Fruit fly (Drosophila melanogaster) whole organism, embryonic: Measurements from ENCODE around the gene Arpc2.

Experiments used
- Asciz ChIP-seq: fragments of 200-800 bp; sonication (Bioruptor generic); optimal IDR thresholded peaks from 2 replicates; lab custom pipeline; 2017; ENCODE audit warnings: missing biosample characterization, mild to moderate bottlenecking, missing genetic modification characterization, missing genetic modification reagents
- CG10209 ChIP-seq: fragments of 200-800 bp; sonication (Bioruptor generic); optimal IDR thresholded peaks from 3 replicates; lab custom pipeline; 2017; ENCODE audit warnings: missing biosample characterization, mild to moderate bottlenecking, missing genetic modification characterization, missing genetic modification reagents
- CG10366 ChIP-seq: fragments of 200-800 bp; sonication (Bioruptor generic); IDR thresholded peaks from 2 replicates; pipeline ENCODE4 v1.3.6; 2022; ENCODE audit warnings: missing biosample characterization, missing genetic modification characterization
- CG10431 ChIP-seq: fragments of 200-800 bp; sonication (Bioruptor generic); optimal IDR thresholded peaks from 3 replicates; lab custom pipeline; 2018; ENCODE audit warnings: missing biosample characterization, mild to moderate bottlenecking, missing genetic modification characterization
- CG11504 ChIP-seq: fragments of 200-800 bp; sonication (Bioruptor generic); optimal IDR thresholded peaks from 3 replicates; lab custom pipeline; 2019; ENCODE audit warnings: missing biosample characterization, mild to moderate bottlenecking, missing genetic modification characterization, moderate library complexity
- CG15269 ChIP-seq: fragments of 200-800 bp; sonication (Bioruptor generic); optimal IDR thresholded peaks from 2 replicates; lab custom pipeline; 2018; ENCODE audit warnings: missing biosample characterization, mild to moderate bottlenecking, missing genetic modification characterization, moderate library complexity
- CG1602 ChIP-seq: fragments of 200-800 bp; sonication (Bioruptor generic); optimal IDR thresholded peaks from 3 replicates; lab custom pipeline; 2016; ENCODE audit warnings: missing biosample characterization, missing genetic modification characterization
- CG17359 ChIP-seq: fragments of 200-800 bp; sonication (Bioruptor generic); optimal IDR thresholded peaks from 3 replicates; lab custom pipeline; 2018; ENCODE audit warnings: missing biosample characterization, mild to moderate bottlenecking, missing genetic modification characterization, moderate library complexity
- CG18619 ChIP-seq: fragments of 200-800 bp; sonication (Bioruptor generic); optimal IDR thresholded peaks from 3 replicates; lab custom pipeline; 2017; ENCODE audit warnings: missing biosample characterization, mild to moderate bottlenecking, missing genetic modification characterization
- CG2202 ChIP-seq: fragments of 200-800 bp; sonication (Bioruptor generic); optimal IDR thresholded peaks from 2 replicates; lab custom pipeline; 2018; ENCODE audit warnings: missing biosample characterization, mild to moderate bottlenecking, missing genetic modification characterization
- CG2678 ChIP-seq: fragments of 200-800 bp; sonication (Bioruptor generic); optimal IDR thresholded peaks from 3 replicates; lab custom pipeline; 2019; ENCODE audit warnings: missing biosample characterization, mild to moderate bottlenecking, missing genetic modification characterization, moderate library complexity
- CG30403 ChIP-seq: fragments of 200-800 bp; sonication (Bioruptor generic); optimal IDR thresholded peaks from 3 replicates; lab custom pipeline; 2016; ENCODE audit warnings: missing biosample characterization, missing genetic modification characterization
- CG3065 ChIP-seq: fragments of 200-800 bp; sonication (Bioruptor generic); optimal IDR thresholded peaks from 2 replicates; lab custom pipeline; 2016; ENCODE audit warnings: missing biosample characterization, missing genetic modification characterization
- CG3281 ChIP-seq: fragments of 200-800 bp; sonication (Bioruptor generic); optimal IDR thresholded peaks from 3 replicates; lab custom pipeline; 2017; ENCODE audit warnings: missing biosample characterization, mild to moderate bottlenecking, missing genetic modification characterization
- CG34376 ChIP-seq: fragments of 200-800 bp; sonication (Bioruptor generic); optimal IDR thresholded peaks from 2 replicates; lab custom pipeline; 2018; ENCODE audit warnings: missing biosample characterization, mild to moderate bottlenecking, missing genetic modification characterization
- CG43689 ChIP-seq: fragments of 200-800 bp; sonication (Bioruptor generic); IDR thresholded peaks from 2 replicates; pipeline ENCODE4 v1.3.6; 2022; ENCODE audit warnings: missing biosample characterization, missing genetic modification characterization
- CG6254 ChIP-seq: fragments of 200-800 bp; sonication (Bioruptor generic); optimal IDR thresholded peaks from 3 replicates; lab custom pipeline; 2017; ENCODE audit warnings: mild to moderate bottlenecking, missing biosample characterization, missing genetic modification reagents, missing genetic modification characterization
- CG7556 ChIP-seq: fragments of 200-800 bp; sonication (Bioruptor generic); optimal IDR thresholded peaks from 2 replicates; lab custom pipeline; 2017; ENCODE audit warnings: missing biosample characterization, mild to moderate bottlenecking, missing genetic modification characterization
- CG7839 ChIP-seq: fragments of 200-800 bp; sonication (Bioruptor generic); optimal IDR thresholded peaks from 3 replicates; lab custom pipeline; 2018; ENCODE audit warnings: missing biosample characterization, mild to moderate bottlenecking, missing genetic modification characterization, moderate library complexity
- CTCF ChIP-seq: fragments of 200-800 bp; sonication (Bioruptor generic); optimal IDR thresholded peaks from 2 replicates; lab custom pipeline; 2017; ENCODE audit warnings: missing biosample characterization, mild to moderate bottlenecking, missing genetic modification characterization, moderate library complexity
- Deaf1 ChIP-seq: fragments of 200-800 bp; optimal IDR thresholded peaks from 3 replicates; lab custom pipeline; 2019; ENCODE audit warnings: missing biosample characterization, mild to moderate bottlenecking, missing genetic modification characterization, moderate library complexity
- Fer3 ChIP-seq: fragments of 200-800 bp; sonication (Bioruptor generic); optimal IDR thresholded peaks from 2 replicates; lab custom pipeline; 2018; ENCODE audit warnings: missing biosample characterization, mild to moderate bottlenecking, missing genetic modification characterization, moderate library complexity
- Gsc ChIP-seq: fragments of 200-800 bp; sonication (Bioruptor generic); IDR thresholded peaks from 2 replicates; pipeline ENCODE4 v1.3.6; 2022; ENCODE audit warnings: missing biosample characterization, missing genetic modification characterization
- Hand ChIP-seq: fragments of 200-800 bp; sonication (Bioruptor generic); optimal IDR thresholded peaks from 2 replicates; lab custom pipeline; 2017; ENCODE audit warnings: mild to moderate bottlenecking, missing biosample characterization, missing genetic modification reagents, missing genetic modification characterization
- Lim3 ChIP-seq: fragments of 200-800 bp; sonication (Bioruptor generic); IDR thresholded peaks from 2 replicates; pipeline ENCODE4 v1.3.6; 2022; ENCODE audit warnings: missing biosample characterization, missing genetic modification characterization
- Myb ChIP-seq: fragments of 200-800 bp; sonication (Bioruptor generic); optimal IDR thresholded peaks from 2 replicates; lab custom pipeline; 2016; ENCODE audit warnings: missing biosample characterization, missing genetic modification characterization
- PHDP ChIP-seq: fragments of 200-800 bp; sonication (Bioruptor generic); optimal IDR thresholded peaks from 3 replicates; lab custom pipeline; 2018; ENCODE audit warnings: missing biosample characterization, mild to moderate bottlenecking, missing genetic modification characterization, moderate library complexity
- Six4 ChIP-seq: fragments of 200-800 bp; sonication (Bioruptor generic); optimal IDR thresholded peaks from 2 replicates; lab custom pipeline; 2016; ENCODE audit warnings: missing biosample characterization, missing genetic modification characterization
- Sry-β ChIP-seq: fragments of 200-800 bp; sonication (Bioruptor generic); optimal IDR thresholded peaks from 2 replicates; lab custom pipeline; 2018; ENCODE audit warnings: missing biosample characterization, mild to moderate bottlenecking, missing genetic modification characterization, moderate library complexity
- Stat92E ChIP-seq, 3 experiments: fragments of >200 bp in 2 of 3; fragments of 200-800 bp in 1 of 3; sonication (Bioruptor generic) in 1 of 3; optimal IDR thresholded peaks; 2 replicates each; lab custom pipeline; 2017 to 2019; ENCODE audit warnings: missing biosample characterization in 3 of 3, missing genetic modification characterization in 3 of 3, mild to moderate bottlenecking in 1 of 3, moderate library complexity in 1 of 3
- Xrp1 ChIP-seq: fragments of 200-800 bp; sonication (Bioruptor generic); IDR thresholded peaks from 2 replicates; pipeline ENCODE4 v1.3.6; 2022; ENCODE audit warnings: missing biosample characterization, missing genetic modification characterization
- amos ChIP-seq: fragments of 200-800 bp; sonication (Bioruptor generic); IDR thresholded peaks from 2 replicates; pipeline ENCODE4 v1.3.6; 2022; ENCODE audit warnings: missing biosample characterization, missing genetic modification characterization; ENCODE audit not compliant: partially characterized antibody
- bab2 ChIP-seq: fragments of 200-800 bp; sonication (Bioruptor generic); optimal IDR thresholded peaks from 2 replicates; lab custom pipeline; 2016; ENCODE audit warnings: missing biosample characterization, missing genetic modification characterization
- chinmo ChIP-seq: fragments of 200-800 bp; sonication (Bioruptor generic); IDR thresholded peaks from 4 replicates; pipeline ENCODE4 v1.3.6; 2022; ENCODE audit warnings: missing biosample characterization, missing genetic modification characterization; ENCODE audit not compliant: partially characterized antibody
- crol ChIP-seq: fragments of 200-800 bp; sonication (Bioruptor generic); IDR thresholded peaks from 2 replicates; pipeline ENCODE4 v1.3.6; 2022; ENCODE audit warnings: missing biosample characterization, missing genetic modification characterization
- dmrt99B ChIP-seq: fragments of 200-800 bp; sonication (Bioruptor generic); optimal IDR thresholded peaks from 2 replicates; lab custom pipeline; 2018; ENCODE audit warnings: missing biosample characterization, mild to moderate bottlenecking, missing genetic modification characterization, moderate library complexity
- grau ChIP-seq: fragments of 200-800 bp; optimal IDR thresholded peaks from 3 replicates; lab custom pipeline; 2019; ENCODE audit warnings: missing biosample characterization, mild to moderate bottlenecking, missing genetic modification characterization, moderate library complexity
- grn ChIP-seq: fragments of 200-800 bp; sonication (Bioruptor generic); optimal IDR thresholded peaks from 3 replicates; lab custom pipeline; 2017; ENCODE audit warnings: missing biosample characterization, missing genetic modification characterization
- gsb-n ChIP-seq: fragments of 200-800 bp; sonication (Bioruptor generic); optimal IDR thresholded peaks from 3 replicates; lab custom pipeline; 2018; ENCODE audit warnings: missing biosample characterization, mild to moderate bottlenecking, missing genetic modification characterization
- h ChIP-seq: fragments of >200 bp; optimal IDR thresholded peaks from 2 replicates; lab custom pipeline; 2017
- jing ChIP-seq: fragments of 200-800 bp; sonication (Bioruptor generic); optimal IDR thresholded peaks from 2 replicates; lab custom pipeline; 2018; ENCODE audit warnings: missing biosample characterization, mild to moderate bottlenecking, missing genetic modification characterization
- lab ChIP-seq: fragments of 200-800 bp; sonication (Bioruptor generic); optimal IDR thresholded peaks from 3 replicates; lab custom pipeline; 2017; ENCODE audit warnings: missing biosample characterization, missing genetic modification characterization, mild to moderate bottlenecking, moderate library complexity, missing genetic modification reagents
- pb ChIP-seq: fragments of 200-800 bp; sonication (Bioruptor generic); optimal IDR thresholded peaks from 3 replicates; lab custom pipeline; 2016; ENCODE audit warnings: missing biosample characterization, missing genetic modification characterization
- pho ChIP-seq: fragments of 200-800 bp; sonication (Bioruptor generic); optimal IDR thresholded peaks from 2 replicates; lab custom pipeline; 2016; ENCODE audit warnings: missing biosample characterization, missing genetic modification characterization
- rib ChIP-seq: fragments of 200-800 bp; sonication (Bioruptor generic); IDR thresholded peaks from 2 replicates; pipeline ENCODE4 v1.3.6; 2022; ENCODE audit warnings: missing biosample characterization, missing genetic modification characterization
- ro ChIP-seq: fragments of 200-800 bp; sonication (Bioruptor generic); IDR thresholded peaks from 2 replicates; pipeline ENCODE4 v1.3.6; 2022; ENCODE audit warnings: missing biosample characterization, missing genetic modification characterization
- sd ChIP-seq: fragments of 200-800 bp; sonication (Bioruptor generic); optimal IDR thresholded peaks from 3 replicates; lab custom pipeline; 2018; ENCODE audit warnings: missing biosample characterization, mild to moderate bottlenecking, missing genetic modification characterization, moderate library complexity
- shn ChIP-seq: fragments of 200-800 bp; sonication (Bioruptor generic); optimal IDR thresholded peaks from 3 replicates; lab custom pipeline; 2016; ENCODE audit warnings: missing biosample characterization, missing genetic modification characterization
- tgo ChIP-seq: fragments of 200-800 bp; sonication (Bioruptor generic); IDR thresholded peaks from 3 replicates; pipeline ENCODE4 v1.3.6; 2022; ENCODE audit warnings: missing biosample characterization, missing genetic modification characterization
- tin ChIP-seq: fragments of 200-800 bp; sonication (Bioruptor generic); optimal IDR thresholded peaks from 3 replicates; lab custom pipeline; 2016; ENCODE audit warnings: missing biosample characterization, missing genetic modification characterization
- tup ChIP-seq: fragments of 200-800 bp; sonication (Bioruptor generic); optimal IDR thresholded peaks from 2 replicates; lab custom pipeline; 2016; ENCODE audit warnings: missing biosample characterization, mild to moderate bottlenecking, missing genetic modification characterization, moderate library complexity

Gene Arpc2

dm6 chr2L:20400875-20401274, 16.0 kb upstream of the Arpc2 start (continued):
- no peak for TF ChIP-seq grn (GFP tag; lab: Kevin White, UChicago)
- peak; percentile 57 for TF ChIP-seq sd
- 0 out of 4 replicates have a peak, but pooled peaks have one; percentile 40 for TF ChIP-seq chinmo
- no peak for TF ChIP-seq Myb (GFP tag; lab: Kevin White, UChicago)
- TF ChIP-seq tin, result no peak
- TF ChIP-seq Deaf1 (tag; lab: Kevin White, UChicago), result peak; percentile 19
- peak; percentile 90 for TF ChIP-seq crol (GFP tag; lab: Robert Waterston, UW)
- 0 out of 2 replicates have a peak, but pooled peaks have one; percentile 43 for TF ChIP-seq rib (GFP tag; lab: Robert Waterston, UW)

- no peak for TF ChIP-seq Sry-β (GFP tag; lab: Kevin White, UChicago)
- no peak for TF ChIP-seq Stat92E (GFP tag; optimal IDR thresholded peaks at IDR 0.05; lab: Kevin White, UChicago)
- TF ChIP-seq CG43689, result no peak
- no peak for TF ChIP-seq tgo (GFP tag; lab: Robert Waterston, UW)
- no peak for TF ChIP-seq Six4 (GFP tag; lab: Kevin White, UChicago)
- no peak for TF ChIP-seq jing (GFP tag; lab: Kevin White, UChicago)
- no peak for TF ChIP-seq CG18619 (GFP tag; lab: Kevin White, UChicago)
- peak; percentile 28 for TF ChIP-seq CG7839 (tag; lab: Kevin White, UChicago)
- TF ChIP-seq shn (GFP tag; lab: Kevin White, UChicago), result no peak
- TF ChIP-seq CG10431 (GFP tag; lab: Kevin White, UChicago), result no peak
- peak; percentile 5 for TF ChIP-seq Fer3 (tag; lab: Kevin White, UChicago)
- TF ChIP-seq CG2678, result peak; percentile 24
- peak; percentile 28 for TF ChIP-seq dmrt99B (tag; lab: Kevin White, UChicago)
- TF ChIP-seq grau, result no peak
- no peak for TF ChIP-seq CG6254 (GFP tag; lab: Kevin White, UChicago)
- TF ChIP-seq h (lab: Kevin White, UChicago), result no peak
- TF ChIP-seq pb (GFP tag; lab: Kevin White, UChicago), result no peak
- no peak for TF ChIP-seq CG17359 (tag; lab: Kevin White, UChicago)
- no peak for TF ChIP-seq CG3065 (GFP tag; lab: Kevin White, UChicago)
- TF ChIP-seq Gsc, result no peak
- no peak for TF ChIP-seq CG1602 (GFP tag; lab: Kevin White, UChicago)
- TF ChIP-seq tup (GFP tag; lab: Kevin White, UChicago), result no peak
- no peak for TF ChIP-seq Asciz (GFP tag; lab: Kevin White, UChicago)
- TF ChIP-seq lab (GFP tag; lab: Kevin White, UChicago), result peak; percentile 3
- peak; percentile 14 for TF ChIP-seq CG11504 (tag; lab: Kevin White, UChicago)
- TF ChIP-seq CTCF, result no peak
- TF ChIP-seq amos (GFP tag; lab: Robert Waterston, UW), result no peak
- no peak for TF ChIP-seq PHDP (tag; lab: Kevin White, UChicago)
- peak; percentile 0 for TF ChIP-seq CG15269 (tag; lab: Kevin White, UChicago)
- TF ChIP-seq Xrp1 (GFP tag; lab: Robert Waterston, UW), result no peak
- TF ChIP-seq bab2 (GFP tag; lab: Kevin White, UChicago), result no peak
- no peak for TF ChIP-seq CG34376
- no peak for TF ChIP-seq CG10366 (GFP tag; lab: Robert Waterston, UW)
- TF ChIP-seq Hand (GFP tag; lab: Kevin White, UChicago), result peak; percentile 2
- no peak for TF ChIP-seq ro (GFP tag; lab: Robert Waterston, UW)
- TF ChIP-seq Lim3, result no peak
- TF ChIP-seq CG2202 (tag; lab: Kevin White, UChicago), result no peak
- no peak for TF ChIP-seq gsb-n (tag; lab: Kevin White, UChicago)
- TF ChIP-seq CG10209 (GFP tag; lab: Kevin White, UChicago), result no peak
- TF ChIP-seq CG7556 (GFP tag; lab: Kevin White, UChicago), result peak; percentile 21
- peak; percentile 17 for TF ChIP-seq CG30403
- no peak for TF ChIP-seq pho (GFP tag; lab: Kevin White, UChicago)
- TF ChIP-seq CG3281 (GFP tag; lab: Kevin White, UChicago), result peak; percentile 10
Observed at dm6 chr2L:20401408-20401807, 15.4 kb upstream of the Arpc2 start.
